Fruit fly (Drosophila melanogaster) ovary, adult (tissue): ENCODE data around the gene trx.

Source experiments
- CG17801 ChIP-seq: fragments of 200-800 bp; optimal IDR thresholded peaks from 2 replicates; lab custom pipeline; 2019; ENCODE audit warnings: missing biosample characterization, mild to moderate bottlenecking, missing genetic modification characterization, moderate library complexity; ENCODE audit not compliant: partially characterized antibody

The trx gene

dm6 chr3R:14286320-14287190 lies at the start of gene trx:
Gene trx, minus strand, starts transcription at chr3R:14286903.
- peak; percentile 39 for TF ChIP-seq CG17801 (GFP tag; lab: Kevin White, UChicago)

- TF ChIP-seq CG17801 (GFP tag; lab: Kevin White, UChicago): no peak
Observed at dm6 chr3R:14335504-14335903, 48.8 kb upstream of the trx start.

- no peak for TF ChIP-seq CG17801 (GFP tag; lab: Kevin White, UChicago)
Observed at dm6 chr3R:14332735-14333134, 46.0 kb upstream of the trx start.

DNA sequence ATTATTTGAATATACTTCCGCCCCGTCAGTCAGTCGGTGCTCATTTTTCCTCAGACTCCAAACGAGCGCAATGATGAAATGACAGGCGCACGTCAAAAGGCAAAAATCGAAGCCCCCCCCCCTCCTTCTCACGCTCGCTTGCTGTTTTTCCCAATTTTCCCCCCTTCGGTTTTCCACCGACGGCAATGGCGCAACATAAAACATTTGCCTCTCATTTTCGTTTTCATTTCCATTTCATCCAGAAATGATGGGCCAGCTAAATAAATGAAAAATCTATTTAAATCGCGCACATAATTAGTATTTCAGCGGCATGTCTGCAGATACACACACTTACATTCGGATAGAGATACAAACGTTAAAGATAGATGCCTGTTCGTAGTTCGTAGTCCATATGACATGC lies 44.8 kb upstream of the trx start:
- TF ChIP-seq CG17801 (GFP tag; lab: Kevin White, UChicago): no peak

DNA sequence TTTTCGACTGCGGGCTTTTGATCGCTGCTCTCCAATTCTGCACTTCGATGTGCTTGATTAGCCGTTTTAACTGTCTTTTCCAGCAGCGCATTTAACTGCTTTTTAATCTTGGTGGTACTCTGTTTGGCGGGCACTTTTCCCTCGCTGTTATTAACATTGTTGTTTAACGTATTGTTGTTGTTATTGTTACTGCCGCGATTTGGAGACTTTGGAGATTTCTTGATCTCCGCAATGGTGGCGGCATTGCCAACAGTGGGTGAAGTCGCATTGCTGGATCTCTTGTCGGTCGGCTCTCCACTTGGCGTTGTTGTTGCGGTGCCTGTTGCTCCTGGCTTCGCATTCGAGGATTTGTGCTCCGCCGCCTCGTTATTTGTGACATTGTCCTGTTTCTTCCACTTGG lies 44.0 kb upstream of the trx start:
- no peak for TF ChIP-seq CG17801 (GFP tag; lab: Kevin White, UChicago)

- no peak for TF ChIP-seq CG17801 (GFP tag; lab: Kevin White, UChicago)
Observed at dm6 chr3R:14329549-14329948, 42.8 kb upstream of the trx start.

DNA sequence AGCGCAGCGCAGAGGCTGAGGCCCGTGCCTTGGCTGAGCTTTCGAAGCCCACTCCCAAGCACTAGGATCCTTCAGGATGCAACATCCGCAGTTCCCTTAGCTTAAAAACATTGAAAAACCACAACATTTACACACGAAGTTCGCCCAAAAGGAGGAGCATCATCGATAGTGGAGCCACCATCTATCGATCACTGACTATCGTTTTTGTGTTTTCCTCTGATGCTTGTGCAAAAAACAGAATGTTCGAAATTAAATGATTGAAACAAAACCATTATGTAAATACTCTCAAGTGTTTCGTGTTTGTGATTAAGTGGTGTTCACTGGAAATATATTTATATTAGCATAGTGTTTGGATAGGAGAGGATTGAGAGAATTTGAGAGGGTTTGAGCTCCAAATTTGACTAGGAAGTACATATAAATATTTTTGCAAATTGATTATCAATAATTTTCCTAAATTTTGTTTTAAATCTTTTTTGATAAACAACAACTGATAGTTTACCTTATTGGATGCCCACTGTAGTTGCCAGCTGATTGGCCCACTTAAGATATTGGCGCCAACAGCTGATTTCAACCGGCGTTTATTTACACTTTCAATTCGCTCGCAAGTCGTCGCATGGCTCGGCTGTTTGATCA lies 40.9 kb upstream of the trx start, which contains the start of gene spn-B:
TSS of gene spn-B (plus strand) at position 580 of the 633 bp plus-strand sequence.
- TF ChIP-seq CG17801 (GFP tag; lab: Kevin White, UChicago): peak; percentile 85

- no peak for TF ChIP-seq CG17801 (GFP tag; lab: Kevin White, UChicago)
Observed at dm6 chr3R:14327113-14327466, 40.4 kb upstream of the trx start.

dm6 chr3R:14326250-14327112 lies 39.8 kb upstream of the trx start, which contains the start of the genes Afti and ATPsynE:
Gene Afti, minus strand, starts transcription at chr3R:14326689.
Gene ATPsynE, plus strand, starts transcription at chr3R:14326947.
- TF ChIP-seq CG17801 (GFP tag; lab: Kevin White, UChicago): peak; percentile 18

DNA sequence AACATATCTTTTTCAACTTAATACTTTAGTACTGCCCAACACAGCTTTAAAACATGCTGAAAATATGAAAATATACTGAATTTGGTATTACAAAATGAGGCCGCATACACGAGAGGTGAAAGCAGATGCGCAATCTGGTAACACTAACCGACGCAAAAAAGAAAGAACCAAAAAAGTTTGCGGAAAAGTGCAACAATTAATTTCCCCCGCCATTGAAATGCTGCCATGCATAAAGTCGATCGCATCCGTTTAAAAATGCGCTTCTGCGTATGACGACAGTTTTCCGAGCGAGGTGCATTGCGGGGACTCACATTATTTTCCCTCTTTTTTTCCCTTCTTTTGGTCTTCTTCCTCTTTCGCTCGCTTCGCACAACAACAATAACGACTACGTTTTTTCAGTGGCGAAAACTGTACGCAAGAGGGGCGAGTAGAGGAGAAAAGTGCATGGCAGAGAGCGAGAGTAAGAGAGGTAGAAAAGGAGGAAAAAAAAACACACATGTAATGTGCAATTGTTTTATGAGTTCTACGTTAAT lies 29.3 kb upstream of the trx start, which contains the start of gene Set8:
TSS of gene Set8 (plus strand) at position 127 of the 533 bp plus-strand sequence.
- peak; percentile 81 for TF ChIP-seq CG17801 (GFP tag; lab: Kevin White, UChicago)

DNA sequence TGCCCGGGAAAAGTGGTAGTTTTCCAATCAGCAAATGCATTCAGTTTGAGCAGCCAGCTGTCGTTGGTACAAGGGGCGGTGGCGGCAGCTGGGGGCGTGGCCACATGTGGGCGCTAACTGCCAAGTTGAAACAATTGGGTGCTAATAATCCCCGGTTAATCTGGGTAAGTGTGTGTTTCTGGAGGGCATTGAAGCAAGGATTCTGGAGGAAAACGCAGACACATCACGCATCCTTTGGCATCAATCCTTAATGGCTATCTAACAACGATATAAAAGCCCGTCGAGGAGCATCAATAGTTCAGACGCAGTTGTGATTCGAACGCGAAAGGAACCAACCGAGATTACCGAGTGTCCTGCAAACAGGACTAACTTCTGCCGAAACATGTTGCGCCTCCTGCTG lies 27.9 kb upstream of the trx start, which contains the start of gene Crz:
TSS of gene Crz (plus strand) at position 301 of the 400 bp plus-strand sequence.
- no peak for TF ChIP-seq CG17801 (GFP tag; lab: Kevin White, UChicago)

DNA sequence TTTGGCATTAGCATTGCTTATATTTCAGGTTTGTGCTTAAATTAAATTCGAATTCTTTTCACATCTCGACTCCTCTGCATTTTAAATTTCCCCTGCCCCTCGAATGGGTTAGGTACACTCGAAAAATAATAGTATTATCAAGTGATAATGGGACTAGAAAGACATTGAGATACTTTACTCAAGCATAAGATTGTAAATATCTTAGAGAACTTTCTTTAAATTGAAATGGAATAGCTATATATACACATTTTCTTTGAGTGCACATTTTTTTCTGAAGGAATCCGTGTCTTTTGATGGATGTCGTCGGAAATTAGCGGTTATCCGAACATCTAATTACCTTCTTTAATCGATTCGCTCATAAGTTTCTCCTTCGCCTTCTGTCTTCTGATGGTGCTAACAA lies 24.3 kb upstream of the trx start:
- no peak for TF ChIP-seq CG17801 (GFP tag; lab: Kevin White, UChicago)

DNA sequence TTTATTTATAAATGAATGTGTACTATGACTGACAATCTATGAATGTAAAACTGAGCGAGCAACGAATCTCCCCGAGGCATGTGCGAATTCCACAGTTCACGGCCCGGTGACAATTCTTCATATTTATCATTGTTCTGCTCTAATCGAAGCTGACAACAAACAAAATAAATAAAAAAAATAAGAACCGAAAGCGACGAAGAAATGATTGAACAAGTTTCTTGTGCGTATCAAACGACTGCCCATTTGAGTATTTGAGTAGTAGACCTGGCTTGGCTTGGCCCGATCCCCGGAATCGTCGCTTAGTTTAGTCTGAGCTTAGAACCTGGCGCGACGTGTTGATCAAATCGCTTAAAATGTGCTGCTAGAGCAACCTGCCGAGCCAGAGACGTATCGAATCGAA lies 23.4 kb upstream of the trx start, which contains the start of gene CG31321:
TSS of gene CG31321 (plus strand) at position 301 of the 400 bp plus-strand sequence.
- TF ChIP-seq CG17801 (GFP tag; lab: Kevin White, UChicago): no peak

DNA sequence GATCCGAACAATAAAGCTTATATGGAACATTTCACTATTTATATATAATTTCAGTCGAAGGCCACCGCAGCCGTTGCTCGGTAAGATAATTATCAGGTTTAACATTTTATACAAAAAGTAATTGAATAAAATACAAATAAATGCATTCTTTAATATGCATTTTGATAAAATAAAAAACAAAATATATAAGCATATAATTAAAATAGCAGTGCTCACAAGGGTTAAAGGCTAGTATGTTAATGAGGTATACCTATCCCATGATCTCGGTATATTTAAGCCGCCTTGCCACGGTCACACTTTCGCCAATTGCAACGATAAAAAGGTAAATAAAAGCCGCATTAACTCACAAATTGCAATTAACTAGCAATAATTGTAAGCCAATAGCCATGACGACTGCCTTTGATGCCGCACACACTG lies 22.1 kb upstream of the trx start, which contains the start of gene Polr2I:
TSS of gene Polr2I (plus strand) at position 289 of the 417 bp plus-strand sequence.
- TF ChIP-seq CG17801 (GFP tag; lab: Kevin White, UChicago): no peak
